Worm (Caenorhabditis elegans) whole organism, late embryonic: ENCODE measurements around the gene C46F9.5.

Source experiments
- ahr-1 ChIP-seq: sonication (generic microtip); optimal IDR thresholded peaks from 2 replicates; lab custom pipeline; 2016; ENCODE audit warnings: missing genetic modification characterization, missing compliant biosample characterization
- ama-1 ChIP-seq: fragments of 150-350 bp; optimal IDR thresholded peaks from 2 replicates; lab custom pipeline; 2014

DNA sequence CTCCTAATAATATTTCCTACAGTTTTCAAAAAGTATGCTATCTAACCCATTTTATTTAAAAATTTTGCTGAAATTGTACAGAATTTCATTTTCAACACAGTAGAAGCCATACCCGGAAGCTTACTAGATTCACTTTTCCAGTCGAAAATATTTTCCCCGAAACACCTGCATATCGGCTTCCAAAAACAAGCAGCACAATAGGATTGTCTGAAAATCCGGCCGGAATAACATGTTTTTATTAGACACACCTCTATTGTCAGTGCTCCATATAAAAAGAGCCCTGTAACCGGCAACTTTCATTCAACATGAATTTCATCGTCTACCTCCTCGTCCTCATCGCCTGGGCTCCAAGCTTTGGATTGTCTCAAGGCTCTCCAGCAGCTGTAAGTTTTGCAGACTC is 42.9 kb upstream of the C46F9.5 start, which contains the start of gene C52E2.2:
- TF ChIP-seq ahr-1 (tag; lab: Kevin White, UChicago) (no peak), ama-1 (lab: Kevin White, UChicago) (no peak)
